Fruit fly (Drosophila melanogaster) whole organism, larva: ENCODE results near the gene Acbp4.

Experiments used
- noc ChIP-seq: fragments of 200-800 bp; sonication (Bioruptor generic); optimal IDR thresholded peaks from 3 replicates; lab custom pipeline; 2019; ENCODE audit warnings: missing biosample characterization, mild to moderate bottlenecking, missing genetic modification characterization, moderate library complexity

The Acbp4 gene

dm6 chr3L:7134818-7135217, 6.8 kb upstream of the Acbp4 start:
- TF ChIP-seq noc: no peak

dm6 chr3L:7133699-7134655, 5.9 kb upstream of the Acbp4 start, which contains the start of gene melt:
Gene melt (plus strand): TSS chr3L:7134516.
- peak; percentile 91 for TF ChIP-seq noc

dm6 chr3L:7132593-7132992, 4.5 kb upstream of the Acbp4 start:
- TF ChIP-seq noc: peak; percentile 40

dm6 chr3L:7131447-7131983, 3.5 kb upstream of the Acbp4 start, which contains the start of gene Acbp2:
Gene Acbp2 (plus strand): TSS chr3L:7131863.
- TF ChIP-seq noc: peak; percentile 61

- TF ChIP-seq noc: no peak
These were observed 2.5 kb upstream of the Acbp4 start, which contains the start of gene Acbp3 for dm6 chr3L:7130574-7130973. Gene Acbp3 (plus strand): TSS chr3L:7130874.

- TF ChIP-seq noc: no peak
These were observed 2.6 kb downstream of the Acbp4 start, which contains the start of the genes msl-3 and BBS1 for dm6 chr3L:7125289-7125955. Gene msl-3 (minus strand): TSS chr3L:7125533. Gene BBS1 (plus strand): TSS chr3L:7125905.

dm6 chr3L:7122136-7122535, 5.9 kb downstream of the Acbp4 start:
- TF ChIP-seq noc: no peak

dm6 chr3L:7115944-7116343, 12.1 kb downstream of the Acbp4 start:
- peak; percentile 56 for TF ChIP-seq noc

- no peak for TF ChIP-seq noc
These were observed 15.1 kb downstream of the Acbp4 start for dm6 chr3L:7113010-7113409.

dm6 chr3L:7105693-7106092, 22.4 kb downstream of the Acbp4 start:
- TF ChIP-seq noc: no peak

- TF ChIP-seq noc: no peak
These were observed 23.6 kb downstream of the Acbp4 start for dm6 chr3L:7104485-7104884.

dm6 chr3L:7103941-7104340, 24.1 kb downstream of the Acbp4 start:
- no peak for TF ChIP-seq noc

- no peak for TF ChIP-seq noc
These were observed 31.5 kb downstream of the Acbp4 start for dm6 chr3L:7096530-7096929.

dm6 chr3L:7094548-7095072, 33.5 kb downstream of the Acbp4 start, which contains the start of gene form3:
Gene form3 (plus strand): TSS chr3L:7094818.
- no peak for TF ChIP-seq noc

dm6 chr3L:7094020-7094419, 34.0 kb downstream of the Acbp4 start:
- TF ChIP-seq noc: no peak

- no peak for TF ChIP-seq noc
These were observed 35.2 kb downstream of the Acbp4 start, which contains the start of gene Cpr65Ec for dm6 chr3L:7092904-7093303. Gene Cpr65Ec (plus strand): TSS chr3L:7093204.
